Fruit fly (Drosophila melanogaster) S2 (cell line): Measurements from ENCODE around the gene CG16852.

Experiments used
- CG8478 ChIP-seq: fragments of >200 bp; optimal IDR thresholded peaks from 2 replicates; lab custom pipeline; 2018
- CTCF ChIP-seq, 2 experiments: fragments of >200 bp; optimal IDR thresholded peaks; 2 replicates each; lab custom pipeline; 2018

DNA sequence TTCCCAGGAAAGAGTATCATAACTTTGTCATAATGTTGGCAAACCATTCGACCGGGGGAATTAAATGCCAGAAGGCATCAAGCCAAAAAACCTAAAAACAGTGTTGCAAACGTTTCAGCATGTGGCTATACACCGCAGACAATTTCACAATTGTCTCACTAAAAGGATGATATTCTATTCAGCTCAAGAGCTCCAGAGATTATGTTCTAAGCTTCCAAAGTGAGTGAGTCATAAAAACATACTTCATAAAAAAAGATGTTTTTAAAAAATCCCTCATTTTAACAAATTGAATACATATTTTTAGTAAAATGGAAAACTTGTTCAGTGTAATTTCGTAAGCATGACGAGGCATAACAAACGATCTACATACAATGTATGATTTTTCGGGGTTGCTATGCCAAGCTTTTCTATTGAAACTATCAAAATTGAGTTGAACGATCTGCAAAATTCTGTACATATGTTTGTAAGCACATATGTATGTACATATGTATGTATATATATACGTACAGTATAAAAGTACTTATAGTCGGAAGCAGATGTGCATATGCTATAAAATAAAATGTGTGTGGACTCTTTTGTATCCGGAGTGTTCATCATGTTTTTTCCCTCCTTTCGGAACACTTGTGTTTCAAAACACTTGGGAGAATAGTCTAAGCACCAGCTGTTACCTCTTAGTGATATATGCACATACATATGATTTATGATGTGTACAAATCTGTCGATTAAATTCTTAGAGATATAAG, 25.4 kb upstream of the CG16852 start:
- no peak for TF ChIP-seq CG8478
- no peak for TF ChIP-seq CTCF (optimal IDR thresholded peaks at IDR 0.05; lab: Kevin White, UChicago)
